Worm (Caenorhabditis elegans) whole organism, L2 larva: ENCODE data around the gene M03A8.3.

ENCODE experiments used
- C34F6.9 ChIP-seq: fragments of 150-350 bp; optimal IDR thresholded peaks from 2 replicates; lab custom pipeline; 2014; ENCODE audit warnings: missing biosample characterization, missing genetic modification characterization
- F13H6.1 ChIP-seq: sonication (generic microtip); optimal IDR thresholded peaks from 2 replicates; lab custom pipeline; 2016; ENCODE audit warnings: missing genetic modification characterization, missing compliant biosample characterization
- R02D3.7 ChIP-seq: fragments of 150-350 bp; optimal IDR thresholded peaks from 2 replicates; lab custom pipeline; 2014; ENCODE audit warnings: missing biosample characterization, missing genetic modification characterization
- ZK546.5 ChIP-seq: sonication (generic microtip); optimal IDR thresholded peaks from 2 replicates; lab custom pipeline; 2017; ENCODE audit warnings: missing biosample characterization, missing genetic modification characterization
- aly-2 ChIP-seq: fragments of 150-350 bp; optimal IDR thresholded peaks from 2 replicates; lab custom pipeline; 2014; ENCODE audit warnings: missing biosample characterization, missing genetic modification characterization
- ama-1 ChIP-seq: fragments of 150-350 bp; optimal IDR thresholded peaks from 2 replicates; lab custom pipeline; 2018; ENCODE audit warnings: inconsistent platforms
- blmp-1 ChIP-seq: sonication (generic microtip); optimal IDR thresholded peaks from 2 replicates; lab custom pipeline; 2017; ENCODE audit warnings: missing genetic modification characterization, mild to moderate bottlenecking, missing compliant biosample characterization, antibody characterized with exemption, moderate library complexity; ENCODE audit not compliant: insufficient read depth
- ceh-82 ChIP-seq: fragments of 150-350 bp; optimal IDR thresholded peaks from 2 replicates; lab custom pipeline; 2014; ENCODE audit warnings: missing biosample characterization, missing genetic modification characterization
- crh-2 ChIP-seq: sonication (generic microtip); optimal IDR thresholded peaks from 2 replicates; lab custom pipeline; 2017; ENCODE audit warnings: missing biosample characterization, missing genetic modification characterization
- dmd-4 ChIP-seq: sonication (generic microtip); optimal IDR thresholded peaks from 2 replicates; lab custom pipeline; 2017; ENCODE audit warnings: missing biosample characterization, missing genetic modification characterization
- egl-27 ChIP-seq: sonication (generic microtip); optimal IDR thresholded peaks from 3 replicates; lab custom pipeline; 2017; ENCODE audit warnings: missing biosample characterization, missing genetic modification reagents, missing genetic modification characterization
- elt-3 ChIP-seq: sonication (generic microtip); optimal IDR thresholded peaks from 2 replicates; lab custom pipeline; 2017; ENCODE audit warnings: missing biosample characterization, missing genetic modification characterization
- fos-1 ChIP-seq: fragments of 150-350 bp; optimal IDR thresholded peaks from 2 replicates; lab custom pipeline; 2014; ENCODE audit warnings: missing biosample characterization, missing genetic modification characterization
- gmeb-1 ChIP-seq: fragments of 150-350 bp; optimal IDR thresholded peaks from 2 replicates; lab custom pipeline; 2014; ENCODE audit warnings: missing biosample characterization, missing genetic modification characterization
- lin-11 ChIP-seq: fragments of 150-350 bp; sonication (generic microtip); optimal IDR thresholded peaks from 2 replicates; lab custom pipeline; 2014; ENCODE audit warnings: missing biosample characterization, missing genetic modification characterization, inconsistent platforms, mixed read lengths
- mab-5 ChIP-seq: fragments of 150-350 bp; optimal IDR thresholded peaks from 2 replicates; lab custom pipeline; 2014; ENCODE audit warnings: missing biosample characterization, missing genetic modification characterization
- mbf-1 ChIP-seq: sonication (generic microtip); optimal IDR thresholded peaks from 2 replicates; lab custom pipeline; 2017; ENCODE audit warnings: missing biosample characterization, missing genetic modification characterization
- nhr-10 ChIP-seq: sonication (generic microtip); optimal IDR thresholded peaks from 2 replicates; lab custom pipeline; 2017; ENCODE audit warnings: missing biosample characterization, missing genetic modification characterization
- nhr-11 ChIP-seq: fragments of 150-350 bp; optimal IDR thresholded peaks from 2 replicates; lab custom pipeline; 2014; ENCODE audit warnings: missing biosample characterization, missing genetic modification characterization
- nhr-12 ChIP-seq: fragments of 150-350 bp; optimal IDR thresholded peaks from 2 replicates; lab custom pipeline; 2014; ENCODE audit warnings: missing biosample characterization, missing genetic modification characterization
- nhr-129 ChIP-seq: fragments of 150-350 bp; optimal IDR thresholded peaks from 2 replicates; lab custom pipeline; 2014; ENCODE audit warnings: missing biosample characterization, missing genetic modification characterization
- nhr-21 ChIP-seq: fragments of 150-350 bp; optimal IDR thresholded peaks from 2 replicates; lab custom pipeline; 2014; ENCODE audit warnings: missing biosample characterization, missing genetic modification characterization
- nhr-237 ChIP-seq: fragments of 150-350 bp; optimal IDR thresholded peaks from 2 replicates; lab custom pipeline; 2014; ENCODE audit warnings: missing biosample characterization, missing genetic modification characterization
- nhr-25 ChIP-seq: fragments of 150-350 bp; sonication (generic microtip); optimal IDR thresholded peaks from 3 replicates; lab custom pipeline; 2014; ENCODE audit warnings: missing biosample characterization, missing genetic modification characterization
- nhr-6 ChIP-seq: fragments of 150-350 bp; optimal IDR thresholded peaks from 2 replicates; lab custom pipeline; 2014; ENCODE audit warnings: missing biosample characterization, missing genetic modification characterization
- nhr-77 ChIP-seq: fragments of 150-350 bp; optimal IDR thresholded peaks from 2 replicates; lab custom pipeline; 2014; ENCODE audit warnings: missing biosample characterization, missing genetic modification characterization
- peb-1 ChIP-seq: fragments of 150-350 bp; optimal IDR thresholded peaks from 2 replicates; lab custom pipeline; 2014; ENCODE audit warnings: missing biosample characterization, missing genetic modification characterization
- sem-4 ChIP-seq: fragments of 150-350 bp; optimal IDR thresholded peaks from 2 replicates; lab custom pipeline; 2014; ENCODE audit warnings: missing biosample characterization, missing genetic modification reagents, missing genetic modification characterization
- sma-9 ChIP-seq, 2 experiments: fragments of 150-350 bp in 1 of 2; sonication (generic microtip) in 1 of 2; optimal IDR thresholded peaks; 2 replicates each; lab custom pipeline; 2014 to 2016; ENCODE audit warnings: missing genetic modification characterization in 2 of 2, mild to moderate bottlenecking in 1 of 2, missing biosample characterization in 1 of 2, missing compliant biosample characterization in 1 of 2, missing genetic modification reagents in 1 of 2, moderate library complexity in 1 of 2
- snpc-4 ChIP-seq: fragments of 150-350 bp; optimal IDR thresholded peaks from 2 replicates; lab custom pipeline; 2014; ENCODE audit warnings: missing biosample characterization, missing genetic modification characterization
- unc-55 ChIP-seq: fragments of 150-350 bp; sonication (generic microtip); optimal IDR thresholded peaks from 3 replicates; lab custom pipeline; 2014; ENCODE audit warnings: missing biosample characterization, missing genetic modification reagents, missing genetic modification characterization
- unc-62 ChIP-seq: fragments of 150-350 bp; optimal IDR thresholded peaks from 2 replicates; lab custom pipeline; 2014; ENCODE audit warnings: missing biosample characterization, missing genetic modification reagents, missing genetic modification characterization
- ztf-4 ChIP-seq: fragments of 150-350 bp; optimal IDR thresholded peaks from 2 replicates; lab custom pipeline; 2014; ENCODE audit warnings: missing biosample characterization, missing genetic modification characterization

The M03A8.3 gene

ce11 chrX:6844394-6845072, 44.7 kb downstream of the M03A8.3 start, which contains the start of gene C53B7.3:
C53B7.3 (plus strand) TSS chrX:6844755.
- no peak for TF ChIP-seq elt-3
- TF ChIP-seq fos-1 (tag; lab: Kevin White, UChicago), result no peak
- peak; percentile 34 for TF ChIP-seq F13H6.1 (tag; lab: Kevin White, UChicago)

- no peak for TF ChIP-seq sma-9 (GFP tag; optimal IDR thresholded peaks at IDR 0.05; lab: Kevin White, UChicago)
- TF ChIP-seq sma-9 (tag; optimal IDR thresholded peaks at IDR 0.05; lab: Kevin White, UChicago), result no peak
- TF ChIP-seq mab-5 (tag; lab: Kevin White, UChicago), result peak; percentile 72
These were observed 46.1 kb downstream of the M03A8.3 start, which contains the start of gene C53B7.2 for ce11 chrX:6845934-6846333. C53B7.2 (plus strand) TSS chrX:6846234.

- TF ChIP-seq nhr-237, result no peak
- no peak for TF ChIP-seq ZK546.5 (tag; lab: Kevin White, UChicago)
- no peak for TF ChIP-seq ama-1 (lab: Kevin White, UChicago)
- TF ChIP-seq unc-55 (GFP tag; lab: Kevin White, UChicago), result no peak
- no peak for TF ChIP-seq nhr-77 (tag; lab: Kevin White, UChicago)
- TF ChIP-seq nhr-129 (tag; lab: Kevin White, UChicago), result no peak
- TF ChIP-seq mbf-1, result no peak
- no peak for TF ChIP-seq aly-2
- TF ChIP-seq nhr-12 (tag; lab: Kevin White, UChicago), result no peak
- TF ChIP-seq blmp-1 (tag; lab: Kevin White, UChicago), result no peak
- no peak for TF ChIP-seq ceh-82 (tag; lab: Kevin White, UChicago)
- no peak for TF ChIP-seq nhr-10
- TF ChIP-seq R02D3.7 (tag; lab: Kevin White, UChicago), result no peak
- no peak for TF ChIP-seq unc-62 (GFP tag; lab: Kevin White, UChicago)
- TF ChIP-seq nhr-11 (tag; lab: Kevin White, UChicago), result no peak
- TF ChIP-seq mab-5 (tag; lab: Kevin White, UChicago), result no peak
- TF ChIP-seq lin-11 (tag; lab: Kevin White, UChicago), result no peak
- no peak for TF ChIP-seq peb-1 (tag; lab: Kevin White, UChicago)
These were observed 48.7 kb downstream of the M03A8.3 start for ce11 chrX:6848596-6848995.

- no peak for TF ChIP-seq sem-4 (tag; lab: Kevin White, UChicago)
- TF ChIP-seq C34F6.9 (tag; lab: Kevin White, UChicago), result no peak
- no peak for TF ChIP-seq R02D3.7 (tag; lab: Kevin White, UChicago)
- TF ChIP-seq crh-2 (tag; lab: Kevin White, UChicago), result no peak
- no peak for TF ChIP-seq egl-27
- TF ChIP-seq dmd-4 (tag; lab: Kevin White, UChicago), result no peak
- TF ChIP-seq nhr-6 (tag; lab: Kevin White, UChicago), result no peak
- no peak for TF ChIP-seq mbf-1
- no peak for TF ChIP-seq sma-9 (GFP tag; optimal IDR thresholded peaks at IDR 0.05; lab: Kevin White, UChicago)
- no peak for TF ChIP-seq sma-9 (tag; optimal IDR thresholded peaks at IDR 0.05; lab: Kevin White, UChicago)
- TF ChIP-seq ama-1 (lab: Kevin White, UChicago), result no peak
- TF ChIP-seq unc-62 (GFP tag; lab: Kevin White, UChicago), result no peak
- no peak for TF ChIP-seq nhr-21 (tag; lab: Kevin White, UChicago)
- no peak for TF ChIP-seq nhr-25 (tag; lab: Kevin White, UChicago)
- no peak for TF ChIP-seq snpc-4 (tag; lab: Kevin White, UChicago)
- TF ChIP-seq gmeb-1 (tag; lab: Kevin White, UChicago), result no peak
- no peak for TF ChIP-seq blmp-1 (tag; lab: Kevin White, UChicago)
- no peak for TF ChIP-seq ztf-4 (tag; lab: Kevin White, UChicago)
- TF ChIP-seq, all 48 proteins: peak for 0
These were observed 50.6 kb downstream of the M03A8.3 start for ce11 chrX:6850412-6850811.
